Worm (Caenorhabditis elegans): ENCODE data around the gene Y38F2AR.10.

Y38F2AR.10 gene

DNA sequence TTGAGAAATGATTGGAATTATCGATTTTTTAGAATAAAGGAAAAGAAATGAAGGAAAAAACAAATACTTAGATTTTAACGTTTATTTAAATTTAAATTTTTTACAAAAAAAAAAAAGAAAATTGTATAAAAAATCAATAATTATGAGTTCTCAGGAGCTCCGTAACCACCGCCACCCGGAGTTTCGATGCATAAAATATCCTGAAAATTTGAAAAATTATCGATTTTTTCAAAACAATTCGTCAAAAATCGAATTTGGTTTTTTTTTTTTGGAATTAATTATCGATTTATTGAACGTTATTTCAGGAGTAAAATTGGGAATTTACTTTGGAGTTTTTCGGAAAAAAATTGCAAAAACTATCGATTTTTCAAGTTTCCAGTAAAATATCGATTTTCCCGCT is at the start of gene Y38F2AR.10:
Gene Y38F2AR.10 (minus strand): TSS at position 101 of the 400 bp plus-strand sequence.
- TF ChIP-seq unc-39 (tag; optimal IDR thresholded peaks at IDR 0.05) = no peak
- TF ChIP-seq blmp-1 (tag; optimal IDR thresholded peaks at IDR 0.05; ENCODE audit: insufficient read depth) = no peak
- TF ChIP-seq ceh-16 (tag; optimal IDR thresholded peaks at IDR 0.05) = no peak
- TF ChIP-seq nhr-21 (tag; optimal IDR thresholded peaks at IDR 0.05) = no peak
- TF ChIP-seq sma-3 (GFP tag; optimal IDR thresholded peaks at IDR 0.05) = no peak

- no peak for TF ChIP-seq snpc-4 (tag; optimal IDR thresholded peaks at IDR 0.05)
- TF ChIP-seq nhr-25 (tag; optimal IDR thresholded peaks at IDR 0.05) = no peak
Observed at ce11 chrIV:2434366-2434765, 35.0 kb upstream of the Y38F2AR.10 start.

ce11 chrIV:2432693-2433092 is 33.4 kb upstream of the Y38F2AR.10 start, which contains the start of gene C45G7.4:
Gene C45G7.4, plus strand, starts transcription at chrIV:2432993.
- TF ChIP-seq lsy-2 (tag; optimal IDR thresholded peaks at IDR 0.05) (no peak), crh-2 (tag; optimal IDR thresholded peaks at IDR 0.05) (no peak), unc-55 (GFP tag; optimal IDR thresholded peaks at IDR 0.05) (no peak), blmp-1 (tag; optimal IDR thresholded peaks at IDR 0.05; ENCODE audit: insufficient read depth) (no peak), ZK546.5 (tag; optimal IDR thresholded peaks at IDR 0.05) (no peak), nhr-11 (tag; optimal IDR thresholded peaks at IDR 0.05) (no peak), nhr-129 (tag; optimal IDR thresholded peaks at IDR 0.05) (no peak), mab-5 (tag; optimal IDR thresholded peaks at IDR 0.05) (no peak), nhr-12 (tag; optimal IDR thresholded peaks at IDR 0.05) (no peak), unc-39 (tag; optimal IDR thresholded peaks at IDR 0.05) (no peak), snpc-4 (tag; optimal IDR thresholded peaks at IDR 0.05) (no peak), lin-11 (tag; optimal IDR thresholded peaks at IDR 0.05) (no peak)

ce11 chrIV:2416738-2417137 is 17.4 kb upstream of the Y38F2AR.10 start:
- TF ChIP-seq ztf-1 (GFP tag; conservative IDR thresholded peaks at IDR 0.05) = no peak
- no peak for TF ChIP-seq nhr-21 (tag; optimal IDR thresholded peaks at IDR 0.05)
- TF ChIP-seq mab-5 (tag; optimal IDR thresholded peaks at IDR 0.05) = no peak
- no peak for TF ChIP-seq nhr-237 (tag; optimal IDR thresholded peaks at IDR 0.05)
- no peak for TF ChIP-seq nhr-12 (tag; optimal IDR thresholded peaks at IDR 0.05)
- TF ChIP-seq fos-1 (tag; optimal IDR thresholded peaks at IDR 0.05) = no peak
- no peak for TF ChIP-seq F13H6.1 (tag; optimal IDR thresholded peaks at IDR 0.05)
- TF ChIP-seq gmeb-1 (tag; optimal IDR thresholded peaks at IDR 0.05) = no peak
- TF ChIP-seq ZK546.5 (tag; optimal IDR thresholded peaks at IDR 0.05) = no peak
- no peak for TF ChIP-seq sma-3 (GFP tag; optimal IDR thresholded peaks at IDR 0.05)
- no peak for TF ChIP-seq aly-2 (tag; optimal IDR thresholded peaks at IDR 0.05)
- no peak for TF ChIP-seq nhr-23 (tag; optimal IDR thresholded peaks at IDR 0.05)

DNA sequence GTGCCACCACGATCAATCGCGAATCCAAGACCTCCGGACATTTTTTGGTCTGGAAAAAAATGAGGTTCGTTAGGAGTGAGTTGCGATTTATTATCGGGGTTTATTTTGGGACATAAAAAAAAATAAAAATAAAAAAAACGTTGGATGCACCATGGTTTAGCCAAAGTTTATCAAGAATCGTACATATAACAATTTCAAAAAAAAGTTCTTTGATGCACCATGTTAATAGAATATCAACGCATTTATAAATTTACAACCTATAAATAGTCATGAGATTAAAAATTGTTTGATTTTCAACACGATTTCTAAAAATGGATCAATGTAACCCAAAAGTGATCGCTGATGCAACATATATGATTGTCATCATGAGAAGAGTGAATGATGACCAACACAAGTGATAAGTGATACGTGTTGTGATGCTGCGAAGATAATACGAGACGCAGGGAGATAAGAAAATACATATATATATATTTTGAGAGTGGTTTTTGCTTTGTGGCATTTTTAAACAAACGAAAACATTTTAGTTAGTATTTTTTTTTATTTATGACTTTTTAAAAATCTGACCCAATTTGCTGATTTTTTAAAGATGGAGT is 13.1 kb upstream of the Y38F2AR.10 start, which contains the start of gene Y38F2AR.12:
Gene Y38F2AR.12 (minus strand): TSS at position 51 of the 593 bp plus-strand sequence.
- peak; percentile 49 for TF ChIP-seq fos-1 (tag; optimal IDR thresholded peaks at IDR 0.05)
- no peak for TF ChIP-seq nhr-237 (tag; optimal IDR thresholded peaks at IDR 0.05)
- no peak for TF ChIP-seq mab-5 (tag; optimal IDR thresholded peaks at IDR 0.05)
- peak; percentile 84 for TF ChIP-seq skn-1 (tag; optimal IDR thresholded peaks at IDR 0.05)
- TF ChIP-seq nhr-12 (tag; optimal IDR thresholded peaks at IDR 0.05) = no peak

- TF ChIP-seq unc-55 (GFP tag; optimal IDR thresholded peaks at IDR 0.05) (peak; percentile 94), snpc-4 (tag; optimal IDR thresholded peaks at IDR 0.05) (peak; percentile 7), ZK546.5 (tag; optimal IDR thresholded peaks at IDR 0.05) (no peak), ceh-16 (tag; optimal IDR thresholded peaks at IDR 0.05) (peak; percentile 52), nhr-25 (tag; optimal IDR thresholded peaks at IDR 0.05) (peak; percentile 57), sma-9 (GFP tag; optimal IDR thresholded peaks at IDR 0.05) (peak; percentile 74), sma-9 (tag; optimal IDR thresholded peaks at IDR 0.05) (no peak), nhr-12 (tag; optimal IDR thresholded peaks at IDR 0.05) (no peak), mab-5 (tag; optimal IDR thresholded peaks at IDR 0.05) (peak; percentile 1), ama-1 (optimal IDR thresholded peaks at IDR 0.05) (no peak), sma-3 (GFP tag; optimal IDR thresholded peaks at IDR 0.05) (peak; percentile 73), nhr-21 (tag; optimal IDR thresholded peaks at IDR 0.05) (peak; percentile 59), lin-11 (tag; optimal IDR thresholded peaks at IDR 0.05) (peak; percentile 65), ztf-4 (tag; optimal IDR thresholded peaks at IDR 0.05) (peak; percentile 58), ceh-82 (tag; optimal IDR thresholded peaks at IDR 0.05) (peak; percentile 45), blmp-1 (tag; optimal IDR thresholded peaks at IDR 0.05; ENCODE audit: insufficient read depth) (peak; percentile 25), nhr-129 (tag; optimal IDR thresholded peaks at IDR 0.05) (peak; percentile 86), ztf-11 (tag; optimal IDR thresholded peaks at IDR 0.05) (peak; percentile 28), sem-4 (tag; optimal IDR thresholded peaks at IDR 0.05) (peak; percentile 29), lin-13 (GFP tag; optimal IDR thresholded peaks at IDR 0.05) (peak; percentile 93), crh-2 (tag; optimal IDR thresholded peaks at IDR 0.05) (peak; percentile 88), egl-27 (tag; optimal IDR thresholded peaks at IDR 0.05) (peak; percentile 32), unc-39 (tag; optimal IDR thresholded peaks at IDR 0.05) (no peak), C34F6.9 (tag; optimal IDR thresholded peaks at IDR 0.05) (peak; percentile 84), gmeb-1 (tag; optimal IDR thresholded peaks at IDR 0.05) (peak; percentile 85), nhr-77 (tag; optimal IDR thresholded peaks at IDR 0.05) (no peak), zag-1 (tag; optimal IDR thresholded peaks at IDR 0.05) (peak; percentile 46), mdl-1 (tag; optimal IDR thresholded peaks at IDR 0.05) (peak in 1 of 2 experiments; percentile 41), lsy-2 (tag; optimal IDR thresholded peaks at IDR 0.05) (peak; percentile 70 to 80), nhr-6 (tag; optimal IDR thresholded peaks at IDR 0.05) (peak; percentile 36), unc-62 (GFP tag; optimal IDR thresholded peaks at IDR 0.05) (no peak), fos-1 (tag; optimal IDR thresholded peaks at IDR 0.05) (peak; percentile 80)
Observed at ce11 chrIV:2408437-2408836, 9.1 kb upstream of the Y38F2AR.10 start.

Data from whole organism, L2 larva.